Worm (Caenorhabditis elegans) whole organism, L2 larva: ENCODE measurements around the gene F53H4.4.

Source experiments
- R02D3.7 ChIP-seq: fragments of 150-350 bp; optimal IDR thresholded peaks from 2 replicates; lab custom pipeline; 2014; ENCODE audit warnings: missing biosample characterization, missing genetic modification characterization
- ZK546.5 ChIP-seq: sonication (generic microtip); optimal IDR thresholded peaks from 2 replicates; lab custom pipeline; 2017; ENCODE audit warnings: missing biosample characterization, missing genetic modification characterization
- alr-1 ChIP-seq: fragments of 150-350 bp; optimal IDR thresholded peaks from 2 replicates; lab custom pipeline; 2014; ENCODE audit warnings: missing biosample characterization, missing genetic modification characterization
- aly-2 ChIP-seq: fragments of 150-350 bp; optimal IDR thresholded peaks from 2 replicates; lab custom pipeline; 2014; ENCODE audit warnings: missing biosample characterization, missing genetic modification characterization
- ama-1 ChIP-seq: fragments of 150-350 bp; optimal IDR thresholded peaks from 2 replicates; lab custom pipeline; 2018; ENCODE audit warnings: inconsistent platforms
- blmp-1 ChIP-seq: sonication (generic microtip); optimal IDR thresholded peaks from 2 replicates; lab custom pipeline; 2017; ENCODE audit warnings: missing genetic modification characterization, mild to moderate bottlenecking, missing compliant biosample characterization, antibody characterized with exemption, moderate library complexity; ENCODE audit not compliant: insufficient read depth
- ceh-16 ChIP-seq: fragments of 150-350 bp; optimal IDR thresholded peaks from 2 replicates; lab custom pipeline; 2014; ENCODE audit warnings: missing biosample characterization, missing genetic modification characterization
- ceh-82 ChIP-seq: fragments of 150-350 bp; optimal IDR thresholded peaks from 2 replicates; lab custom pipeline; 2014; ENCODE audit warnings: missing biosample characterization, missing genetic modification characterization
- crh-2 ChIP-seq: sonication (generic microtip); optimal IDR thresholded peaks from 2 replicates; lab custom pipeline; 2017; ENCODE audit warnings: missing biosample characterization, missing genetic modification characterization
- dmd-4 ChIP-seq: sonication (generic microtip); optimal IDR thresholded peaks from 2 replicates; lab custom pipeline; 2017; ENCODE audit warnings: missing biosample characterization, missing genetic modification characterization
- egl-27 ChIP-seq: sonication (generic microtip); optimal IDR thresholded peaks from 3 replicates; lab custom pipeline; 2017; ENCODE audit warnings: missing biosample characterization, missing genetic modification reagents, missing genetic modification characterization
- elt-1 ChIP-seq: fragments of 150-350 bp; optimal IDR thresholded peaks from 2 replicates; lab custom pipeline; 2014; ENCODE audit warnings: missing biosample characterization, missing genetic modification characterization
- elt-3 ChIP-seq: sonication (generic microtip); optimal IDR thresholded peaks from 2 replicates; lab custom pipeline; 2017; ENCODE audit warnings: missing biosample characterization, missing genetic modification characterization
- fos-1 ChIP-seq: fragments of 150-350 bp; optimal IDR thresholded peaks from 2 replicates; lab custom pipeline; 2014; ENCODE audit warnings: missing biosample characterization, missing genetic modification characterization
- gmeb-1 ChIP-seq: fragments of 150-350 bp; optimal IDR thresholded peaks from 2 replicates; lab custom pipeline; 2014; ENCODE audit warnings: missing biosample characterization, missing genetic modification characterization
- lin-11 ChIP-seq: fragments of 150-350 bp; sonication (generic microtip); optimal IDR thresholded peaks from 2 replicates; lab custom pipeline; 2014; ENCODE audit warnings: missing biosample characterization, missing genetic modification characterization, inconsistent platforms, mixed read lengths
- lin-13 ChIP-seq: fragments of 150-350 bp; optimal IDR thresholded peaks from 2 replicates; lab custom pipeline; 2014; ENCODE audit warnings: missing biosample characterization, missing genetic modification reagents, missing genetic modification characterization
- lin-39 ChIP-seq: fragments of 150-350 bp; optimal IDR thresholded peaks from 2 replicates; lab custom pipeline; 2014; ENCODE audit warnings: missing biosample characterization, missing genetic modification reagents, missing genetic modification characterization
- mab-5 ChIP-seq: fragments of 150-350 bp; optimal IDR thresholded peaks from 2 replicates; lab custom pipeline; 2014; ENCODE audit warnings: missing biosample characterization, missing genetic modification characterization
- nhr-10 ChIP-seq: sonication (generic microtip); optimal IDR thresholded peaks from 2 replicates; lab custom pipeline; 2017; ENCODE audit warnings: missing biosample characterization, missing genetic modification characterization
- nhr-11 ChIP-seq: fragments of 150-350 bp; optimal IDR thresholded peaks from 2 replicates; lab custom pipeline; 2014; ENCODE audit warnings: missing biosample characterization, missing genetic modification characterization
- nhr-12 ChIP-seq: fragments of 150-350 bp; optimal IDR thresholded peaks from 2 replicates; lab custom pipeline; 2014; ENCODE audit warnings: missing biosample characterization, missing genetic modification characterization
- nhr-129 ChIP-seq: fragments of 150-350 bp; optimal IDR thresholded peaks from 2 replicates; lab custom pipeline; 2014; ENCODE audit warnings: missing biosample characterization, missing genetic modification characterization
- nhr-21 ChIP-seq: fragments of 150-350 bp; optimal IDR thresholded peaks from 2 replicates; lab custom pipeline; 2014; ENCODE audit warnings: missing biosample characterization, missing genetic modification characterization
- nhr-23 ChIP-seq: fragments of 150-350 bp; optimal IDR thresholded peaks from 2 replicates; lab custom pipeline; 2014; ENCODE audit warnings: missing biosample characterization, missing genetic modification reagents, missing genetic modification characterization
- nhr-237 ChIP-seq: fragments of 150-350 bp; optimal IDR thresholded peaks from 2 replicates; lab custom pipeline; 2014; ENCODE audit warnings: missing biosample characterization, missing genetic modification characterization
- nhr-6 ChIP-seq: fragments of 150-350 bp; optimal IDR thresholded peaks from 2 replicates; lab custom pipeline; 2014; ENCODE audit warnings: missing biosample characterization, missing genetic modification characterization
- nhr-77 ChIP-seq: fragments of 150-350 bp; optimal IDR thresholded peaks from 2 replicates; lab custom pipeline; 2014; ENCODE audit warnings: missing biosample characterization, missing genetic modification characterization
- peb-1 ChIP-seq: fragments of 150-350 bp; optimal IDR thresholded peaks from 2 replicates; lab custom pipeline; 2014; ENCODE audit warnings: missing biosample characterization, missing genetic modification characterization
- sem-4 ChIP-seq: fragments of 150-350 bp; optimal IDR thresholded peaks from 2 replicates; lab custom pipeline; 2014; ENCODE audit warnings: missing biosample characterization, missing genetic modification reagents, missing genetic modification characterization
- skn-1 ChIP-seq: sonication (generic microtip); optimal IDR thresholded peaks from 2 replicates; lab custom pipeline; 2017; ENCODE audit warnings: missing biosample characterization, missing genetic modification characterization
- sma-3 ChIP-seq: sonication (generic microtip); optimal IDR thresholded peaks from 2 replicates; lab custom pipeline; 2016; ENCODE audit warnings: missing genetic modification reagents, missing genetic modification characterization, missing compliant biosample characterization
- sma-9 ChIP-seq, 2 experiments: fragments of 150-350 bp in 1 of 2; sonication (generic microtip) in 1 of 2; optimal IDR thresholded peaks; 2 replicates each; lab custom pipeline; 2014 to 2016; ENCODE audit warnings: missing genetic modification characterization in 2 of 2, mild to moderate bottlenecking in 1 of 2, missing biosample characterization in 1 of 2, missing compliant biosample characterization in 1 of 2, missing genetic modification reagents in 1 of 2, moderate library complexity in 1 of 2
- snpc-4 ChIP-seq: fragments of 150-350 bp; optimal IDR thresholded peaks from 2 replicates; lab custom pipeline; 2014; ENCODE audit warnings: missing biosample characterization, missing genetic modification characterization
- unc-62 ChIP-seq: fragments of 150-350 bp; optimal IDR thresholded peaks from 2 replicates; lab custom pipeline; 2014; ENCODE audit warnings: missing biosample characterization, missing genetic modification reagents, missing genetic modification characterization
- ztf-1 ChIP-seq: fragments of 200-800 bp; sonication (Bioruptor generic); conservative IDR thresholded peaks from 2 replicates; pipeline ENCODE4 v1.3.6; 2022; ENCODE audit warnings: missing genetic modification characterization, missing compliant biosample characterization
- ztf-11 ChIP-seq: sonication (generic microtip); optimal IDR thresholded peaks from 2 replicates; lab custom pipeline; 2017; ENCODE audit warnings: missing biosample characterization, missing genetic modification characterization
- ztf-4 ChIP-seq: fragments of 150-350 bp; optimal IDR thresholded peaks from 2 replicates; lab custom pipeline; 2014; ENCODE audit warnings: missing biosample characterization, missing genetic modification characterization

F53H4.4 gene

ce11 chrX:15884478-15884877, 18.3 kb downstream of the F53H4.4 start:
- TF ChIP-seq snpc-4 (peak; percentile 4), fos-1 (tag; lab: Kevin White, UChicago) (no peak)

ce11 chrX:15887495-15887894, 21.3 kb downstream of the F53H4.4 start, which contains the start of gene F53H4.3:
F53H4.3 (minus strand) TSS chrX:15887595.
- TF ChIP-seq alr-1 = no peak
- no peak for TF ChIP-seq ztf-1 (GFP tag; lab: Robert Waterston, UW)
- TF ChIP-seq lin-11 (tag; lab: Kevin White, UChicago) = no peak
- TF ChIP-seq sem-4 (tag; lab: Kevin White, UChicago) = no peak
- no peak for TF ChIP-seq R02D3.7 (tag; lab: Kevin White, UChicago)
- no peak for TF ChIP-seq blmp-1
- no peak for TF ChIP-seq fos-1 (tag; lab: Kevin White, UChicago)
- TF ChIP-seq nhr-23 = no peak
- no peak for TF ChIP-seq ama-1 (lab: Kevin White, UChicago)
- TF ChIP-seq nhr-129 (tag; lab: Kevin White, UChicago) = no peak
- no peak for TF ChIP-seq dmd-4 (tag; lab: Kevin White, UChicago)

ce11 chrX:15887989-15888388, 21.8 kb downstream of the F53H4.4 start:
- TF ChIP-seq nhr-10 (tag; lab: Kevin White, UChicago) (no peak), blmp-1 (peak; percentile 91)
- TF ChIP-seq, all 48 proteins: peak for 1

- TF ChIP-seq ceh-16 (tag; lab: Kevin White, UChicago) (no peak), aly-2 (no peak), ZK546.5 (no peak), nhr-237 (no peak), alr-1 (no peak), snpc-4 (peak; percentile 30)
Measured at ce11 chrX:15892525-15892924, 26.3 kb downstream of the F53H4.4 start.

- TF ChIP-seq lin-13 (GFP tag; lab: Kevin White, UChicago) (no peak), ztf-11 (tag; lab: Kevin White, UChicago) (no peak), fos-1 (tag; lab: Kevin White, UChicago) (no peak), egl-27 (tag; lab: Kevin White, UChicago) (no peak), snpc-4 (no peak), dmd-4 (tag; lab: Kevin White, UChicago) (no peak), gmeb-1 (no peak), nhr-237 (no peak), ceh-16 (tag; lab: Kevin White, UChicago) (no peak), sma-3 (GFP tag; lab: Kevin White, UChicago) (no peak)
Measured at ce11 chrX:15901214-15901613, 35.0 kb downstream of the F53H4.4 start.

- TF ChIP-seq egl-27 (tag; lab: Kevin White, UChicago) (no peak), lin-13 (GFP tag; lab: Kevin White, UChicago) (no peak), ceh-82 (tag; lab: Kevin White, UChicago) (no peak), lin-11 (tag; lab: Kevin White, UChicago) (no peak), crh-2 (tag; lab: Kevin White, UChicago) (no peak), nhr-10 (tag; lab: Kevin White, UChicago) (no peak), nhr-21 (tag; lab: Kevin White, UChicago) (no peak), elt-1 (tag; lab: Kevin White, UChicago) (no peak), aly-2 (no peak), ztf-4 (tag; lab: Kevin White, UChicago) (no peak), sma-9 (GFP tag; optimal IDR thresholded peaks at IDR 0.05; lab: Kevin White, UChicago) (no peak), sma-9 (tag; optimal IDR thresholded peaks at IDR 0.05; lab: Kevin White, UChicago) (no peak), sma-3 (GFP tag; lab: Kevin White, UChicago) (no peak), unc-62 (GFP tag; lab: Kevin White, UChicago) (no peak), gmeb-1 (no peak), nhr-237 (no peak)
- TF ChIP-seq, all 48 proteins: peak for 0
Measured at ce11 chrX:15902835-15903234, 36.6 kb downstream of the F53H4.4 start.

ce11 chrX:15910328-15910727, 44.1 kb downstream of the F53H4.4 start, which contains the start of gene npr-33:
npr-33 (plus strand) TSS chrX:15910628.
- TF ChIP-seq lin-13 (GFP tag; lab: Kevin White, UChicago) = no peak
- no peak for TF ChIP-seq alr-1
- TF ChIP-seq ceh-82 (tag; lab: Kevin White, UChicago) = no peak
- no peak for TF ChIP-seq nhr-21 (tag; lab: Kevin White, UChicago)
- TF ChIP-seq nhr-12 (tag; lab: Kevin White, UChicago) = no peak
- TF ChIP-seq nhr-77 (tag; lab: Kevin White, UChicago) = no peak
- no peak for TF ChIP-seq mab-5 (tag; lab: Kevin White, UChicago)
- no peak for TF ChIP-seq skn-1 (tag; lab: Kevin White, UChicago)
- no peak for TF ChIP-seq lin-39 (tag; lab: Kevin White, UChicago)
- no peak for TF ChIP-seq ztf-1 (GFP tag; lab: Robert Waterston, UW)
- TF ChIP-seq ZK546.5 = no peak
- TF ChIP-seq sma-9 (GFP tag; optimal IDR thresholded peaks at IDR 0.05; lab: Kevin White, UChicago) = no peak
- TF ChIP-seq sma-9 (tag; optimal IDR thresholded peaks at IDR 0.05; lab: Kevin White, UChicago) = no peak
- TF ChIP-seq peb-1 = no peak
- TF ChIP-seq lin-11 (tag; lab: Kevin White, UChicago) = no peak
- TF ChIP-seq nhr-6 = no peak
- no peak for TF ChIP-seq ceh-16 (tag; lab: Kevin White, UChicago)
- TF ChIP-seq nhr-11 = no peak
- no peak for TF ChIP-seq elt-3 (tag; lab: Kevin White, UChicago)
